Worm (Caenorhabditis elegans) whole organism, late embryonic: ENCODE measurements around the gene W04E12.7.

Experiments
- ceh-19 ChIP-seq: fragments of 200-800 bp; sonication (Bioruptor generic); optimal IDR thresholded peaks from 2 replicates; lab custom pipeline; 2018; ENCODE audit warnings: mild to moderate bottlenecking, missing genetic modification characterization, missing compliant biosample characterization
- fax-1 ChIP-seq: sonication (generic microtip); optimal IDR thresholded peaks from 2 replicates; lab custom pipeline; 2016; ENCODE audit warnings: missing genotype, missing genetic modification characterization, missing compliant biosample characterization
- pag-3 ChIP-seq: sonication (generic microtip); optimal IDR thresholded peaks from 2 replicates; lab custom pipeline; 2016; ENCODE audit warnings: missing compliant biosample characterization, missing genetic modification characterization, borderline replicate concordance
- pax-1 ChIP-seq: fragments of 150-350 bp; optimal IDR thresholded peaks from 2 replicates; lab custom pipeline; 2014; ENCODE audit warnings: missing biosample characterization, missing genetic modification characterization
- ztf-16 ChIP-seq: sonication (generic microtip); optimal IDR thresholded peaks from 2 replicates; lab custom pipeline; 2017; ENCODE audit warnings: missing genetic modification characterization, missing compliant biosample characterization

- TF ChIP-seq pax-1 (tag; lab: Kevin White, UChicago) (no peak), pag-3 (tag; lab: Kevin White, UChicago) (no peak), ceh-19 (no peak), ztf-16 (tag; lab: Kevin White, UChicago) (no peak), fax-1 (tag; lab: Kevin White, UChicago) (no peak)
These were observed 7.1 kb downstream of the W04E12.7 start, which contains the start of gene Y116F11A.1 for ce11 chrV:19730280-19730679.
